Fruit fly (Drosophila melanogaster) whole organism: ENCODE measurements around the gene m-cup.

Experiments used
- CG8478 ChIP-seq: fragments of >200 bp; optimal IDR thresholded peaks from 2 replicates; lab custom pipeline; 2018; ENCODE audit warnings: inconsistent platforms
- Dll ChIP-seq: fragments of >200 bp; optimal IDR thresholded peaks from 2 replicates; lab custom pipeline; 2017
- EcR ChIP-seq, 2 experiments: fragments of >200 bp; optimal IDR thresholded peaks; 2 replicates each; lab custom pipeline; 2017; ENCODE audit warnings: missing biosample characterization in 2 of 2, missing genetic modification characterization in 2 of 2, missing genetic modification reagents in 2 of 2
- pan ChIP-seq: fragments of >200 bp; optimal IDR thresholded peaks from 2 replicates; lab custom pipeline; 2017
- psq ChIP-seq: fragments of >200 bp; optimal IDR thresholded peaks from 2 replicates; lab custom pipeline; 2017
- usp ChIP-seq: fragments of >200 bp; optimal IDR thresholded peaks from 2 replicates; lab custom pipeline; 2017; ENCODE audit warnings: missing biosample characterization, missing genetic modification characterization, mixed read lengths

m-cup gene

dm6 chr3R:17115668-17116067 lies 33.5 kb downstream of the m-cup start:
- TF ChIP-seq CG8478 (lab: Kevin White, UChicago) (no peak), usp (no peak), pan (lab: Kevin White, UChicago) (no peak), Dll (lab: Kevin White, UChicago) (no peak), EcR (GFP tag; optimal IDR thresholded peaks at IDR 0.05; lab: Kevin White, UChicago) (no peak), psq (no peak)

dm6 chr3R:17110880-17111726 lies 38.1 kb downstream of the m-cup start:
- TF ChIP-seq Dll (lab: Kevin White, UChicago) (peak; percentile 12), EcR (GFP tag; optimal IDR thresholded peaks at IDR 0.05; lab: Kevin White, UChicago) (no peak), pan (lab: Kevin White, UChicago) (no peak)

DNA sequence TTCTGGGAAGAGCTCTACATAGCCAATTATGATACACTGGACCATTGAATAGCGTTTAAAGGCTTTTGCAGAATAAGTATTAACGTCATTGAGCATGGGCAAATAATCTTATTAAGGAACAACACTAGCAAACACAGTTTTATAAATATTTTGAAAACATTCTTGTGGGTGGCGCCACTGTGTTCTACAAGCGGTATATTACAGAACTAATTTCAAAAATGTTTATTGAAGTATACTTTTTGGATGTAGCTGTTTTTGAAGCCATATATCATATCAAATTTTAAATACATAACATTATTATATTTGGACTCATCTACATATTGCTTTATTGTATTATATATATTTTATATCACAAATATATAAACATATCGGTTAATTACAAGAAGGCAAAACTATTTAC lies 40.3 kb downstream of the m-cup start:
- TF ChIP-seq usp (no peak), EcR (GFP tag; optimal IDR thresholded peaks at IDR 0.05; lab: Kevin White, UChicago) (no peak), CG8478 (lab: Kevin White, UChicago) (no peak), psq (no peak), pan (lab: Kevin White, UChicago) (no peak), Dll (lab: Kevin White, UChicago) (no peak)
